Worm (Caenorhabditis elegans): Measurements from ENCODE around the gene Y59C2A.1.

Gene Y59C2A.1

DNA sequence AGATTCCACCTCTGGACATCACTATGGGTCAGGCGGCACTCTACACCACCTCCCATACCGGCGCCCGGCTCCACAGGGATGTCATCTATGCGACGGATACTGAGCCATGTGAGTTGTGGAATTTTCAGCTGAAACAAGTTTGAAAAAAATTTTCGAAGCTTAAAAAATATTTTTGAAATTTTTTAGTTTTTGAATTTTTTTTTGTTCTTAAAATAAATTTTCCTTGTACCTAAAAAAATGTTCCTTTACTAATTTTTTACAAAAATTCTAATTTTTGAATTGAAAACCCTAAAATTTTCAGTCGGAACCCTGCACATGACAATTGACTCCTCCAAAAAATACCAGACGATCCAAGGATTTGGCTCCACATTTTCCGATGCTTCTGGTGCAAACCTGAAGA, 30.2 kb upstream of the Y59C2A.1 start:
- TF ChIP-seq tra-4 (tag; optimal IDR thresholded peaks at IDR 0.05) = no peak
- TF ChIP-seq tbx-11 (GFP tag; IDR thresholded peaks at IDR 0.05) = no peak

- TF ChIP-seq ceh-13 (GFP tag; optimal IDR thresholded peaks at IDR 0.05) = no peak
- TF ChIP-seq hnd-1 (tag; optimal IDR thresholded peaks at IDR 0.05) = no peak
- no peak for TF ChIP-seq sea-1 (GFP tag; conservative IDR thresholded peaks at IDR 0.05)
- no peak for TF ChIP-seq ets-7 (tag; optimal IDR thresholded peaks at IDR 0.05)
- no peak for TF ChIP-seq tra-4 (tag; optimal IDR thresholded peaks at IDR 0.05)
- no peak for TF ChIP-seq F13C5.2 (tag; optimal IDR thresholded peaks at IDR 0.05)
- no peak for TF ChIP-seq hmbx-1 (tag; optimal IDR thresholded peaks at IDR 0.05)
- TF ChIP-seq B0310.2 (tag; optimal IDR thresholded peaks at IDR 0.05) = no peak
- no peak for TF ChIP-seq pes-1 (GFP tag; IDR thresholded peaks at IDR 0.05)
- TF ChIP-seq ceh-36 (tag; optimal IDR thresholded peaks at IDR 0.05) = no peak
- TF ChIP-seq flt-1 (GFP tag; IDR thresholded peaks at IDR 0.05) = no peak
- no peak for TF ChIP-seq tbx-37 (GFP tag; conservative IDR thresholded peaks at IDR 0.05)
- TF ChIP-seq aly-1 (tag; optimal IDR thresholded peaks at IDR 0.05) = no peak
- no peak for TF ChIP-seq tbx-11 (GFP tag; IDR thresholded peaks at IDR 0.05)
- TF ChIP-seq hmg-4 (GFP tag; optimal IDR thresholded peaks at IDR 0.05) = no peak
- no peak for TF ChIP-seq scrt-1 (GFP tag; IDR thresholded peaks at IDR 0.05)
- TF ChIP-seq ama-1 (optimal IDR thresholded peaks at IDR 0.05) = no peak
Observed at ce11 chrII:2186329-2186728, 21.6 kb upstream of the Y59C2A.1 start, which contains the start of gene gba-2. gba-2 (minus strand) TSS chrII:2186434.

- TF ChIP-seq tbx-11 (GFP tag; IDR thresholded peaks at IDR 0.05) (no peak), ama-1 (optimal IDR thresholded peaks at IDR 0.05) (no peak), pes-1 (GFP tag; IDR thresholded peaks at IDR 0.05) (no peak), B0310.2 (tag; optimal IDR thresholded peaks at IDR 0.05) (no peak), aly-1 (tag; optimal IDR thresholded peaks at IDR 0.05) (no peak), F13C5.2 (tag; optimal IDR thresholded peaks at IDR 0.05) (no peak), scrt-1 (GFP tag; IDR thresholded peaks at IDR 0.05) (no peak), ets-7 (tag; optimal IDR thresholded peaks at IDR 0.05) (no peak), hnd-1 (tag; optimal IDR thresholded peaks at IDR 0.05) (no peak), tra-4 (tag; optimal IDR thresholded peaks at IDR 0.05) (no peak), hmg-4 (GFP tag; optimal IDR thresholded peaks at IDR 0.05) (no peak), hmbx-1 (tag; optimal IDR thresholded peaks at IDR 0.05) (no peak), sea-1 (GFP tag; conservative IDR thresholded peaks at IDR 0.05) (no peak), ceh-36 (tag; optimal IDR thresholded peaks at IDR 0.05) (no peak), ceh-13 (GFP tag; optimal IDR thresholded peaks at IDR 0.05) (no peak), tbx-37 (GFP tag; conservative IDR thresholded peaks at IDR 0.05) (no peak), flt-1 (GFP tag; IDR thresholded peaks at IDR 0.05) (no peak)
Observed at ce11 chrII:2186730-2187129, 21.2 kb upstream of the Y59C2A.1 start.

- no peak for TF ChIP-seq tra-4 (tag; optimal IDR thresholded peaks at IDR 0.05)
- no peak for TF ChIP-seq tbx-37 (GFP tag; conservative IDR thresholded peaks at IDR 0.05)
- TF ChIP-seq scrt-1 (GFP tag; IDR thresholded peaks at IDR 0.05) = no peak
- no peak for TF ChIP-seq sea-1 (GFP tag; conservative IDR thresholded peaks at IDR 0.05)
- TF ChIP-seq F13C5.2 (tag; optimal IDR thresholded peaks at IDR 0.05) = no peak
- no peak for TF ChIP-seq aly-1 (tag; optimal IDR thresholded peaks at IDR 0.05)
- TF ChIP-seq hmg-4 (GFP tag; optimal IDR thresholded peaks at IDR 0.05) = no peak
- no peak for TF ChIP-seq ceh-36 (tag; optimal IDR thresholded peaks at IDR 0.05)
- TF ChIP-seq ets-7 (tag; optimal IDR thresholded peaks at IDR 0.05) = no peak
- TF ChIP-seq hmbx-1 (tag; optimal IDR thresholded peaks at IDR 0.05) = no peak
- no peak for TF ChIP-seq ama-1 (optimal IDR thresholded peaks at IDR 0.05)
- TF ChIP-seq flt-1 (GFP tag; IDR thresholded peaks at IDR 0.05) = no peak
- no peak for TF ChIP-seq tbx-11 (GFP tag; IDR thresholded peaks at IDR 0.05)
- no peak for TF ChIP-seq hnd-1 (tag; optimal IDR thresholded peaks at IDR 0.05)
- TF ChIP-seq ceh-13 (GFP tag; optimal IDR thresholded peaks at IDR 0.05) = no peak
- no peak for TF ChIP-seq B0310.2 (tag; optimal IDR thresholded peaks at IDR 0.05)
- TF ChIP-seq pes-1 (GFP tag; IDR thresholded peaks at IDR 0.05) = no peak
Observed at ce11 chrII:2189357-2189756, 18.6 kb upstream of the Y59C2A.1 start, which contains the start of gene mtq-2. mtq-2 (minus strand) TSS chrII:2189457.

- TF ChIP-seq ama-1 (optimal IDR thresholded peaks at IDR 0.05) (no peak), ceh-36 (tag; optimal IDR thresholded peaks at IDR 0.05) (no peak), pes-1 (GFP tag; IDR thresholded peaks at IDR 0.05) (no peak), hmbx-1 (tag; optimal IDR thresholded peaks at IDR 0.05) (no peak), tbx-37 (GFP tag; conservative IDR thresholded peaks at IDR 0.05) (no peak), hmg-4 (GFP tag; optimal IDR thresholded peaks at IDR 0.05) (no peak), B0310.2 (tag; optimal IDR thresholded peaks at IDR 0.05) (no peak), ets-7 (tag; optimal IDR thresholded peaks at IDR 0.05) (no peak), flt-1 (GFP tag; IDR thresholded peaks at IDR 0.05) (no peak), tra-4 (tag; optimal IDR thresholded peaks at IDR 0.05) (no peak), tbx-11 (GFP tag; IDR thresholded peaks at IDR 0.05) (no peak), ceh-13 (GFP tag; optimal IDR thresholded peaks at IDR 0.05) (no peak), aly-1 (tag; optimal IDR thresholded peaks at IDR 0.05) (no peak), sea-1 (GFP tag; conservative IDR thresholded peaks at IDR 0.05) (no peak), F13C5.2 (tag; optimal IDR thresholded peaks at IDR 0.05) (no peak), scrt-1 (GFP tag; IDR thresholded peaks at IDR 0.05) (no peak)
Observed at ce11 chrII:2190522-2190921, 17.4 kb upstream of the Y59C2A.1 start.

- TF ChIP-seq ets-7 (tag; optimal IDR thresholded peaks at IDR 0.05) = no peak
Observed at ce11 chrII:2191383-2191782, 16.5 kb upstream of the Y59C2A.1 start.

DNA sequence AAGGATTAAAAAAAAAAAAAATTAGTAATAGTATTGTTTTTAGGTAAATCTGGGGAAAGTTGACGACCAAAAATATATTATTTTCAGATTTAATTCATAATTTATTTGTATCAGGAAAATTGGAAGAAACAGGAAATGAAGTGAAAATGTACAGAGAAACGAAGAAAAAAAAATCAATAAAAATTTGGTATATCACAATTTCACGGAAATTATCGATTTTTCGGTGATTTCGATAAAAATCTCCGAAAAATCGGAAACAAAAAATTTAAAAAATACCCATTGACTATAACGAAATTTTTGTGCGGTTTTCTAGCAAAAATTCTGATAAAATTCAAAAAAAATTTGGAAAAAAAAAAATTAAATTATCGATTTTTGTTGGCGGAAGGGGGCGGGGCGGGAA, 15.6 kb upstream of the Y59C2A.1 start:
- TF ChIP-seq ets-7 (tag; optimal IDR thresholded peaks at IDR 0.05) = no peak
- no peak for TF ChIP-seq scrt-1 (GFP tag; IDR thresholded peaks at IDR 0.05)
- TF ChIP-seq hmg-4 (GFP tag; optimal IDR thresholded peaks at IDR 0.05) = no peak
- TF ChIP-seq aly-1 (tag; optimal IDR thresholded peaks at IDR 0.05) = no peak
- TF ChIP-seq tra-4 (tag; optimal IDR thresholded peaks at IDR 0.05) = no peak
- no peak for TF ChIP-seq ceh-36 (tag; optimal IDR thresholded peaks at IDR 0.05)
- TF ChIP-seq B0310.2 (tag; optimal IDR thresholded peaks at IDR 0.05) = no peak
- TF ChIP-seq pes-1 (GFP tag; IDR thresholded peaks at IDR 0.05) = no peak
- no peak for TF ChIP-seq tbx-37 (GFP tag; conservative IDR thresholded peaks at IDR 0.05)
- TF ChIP-seq ama-1 (optimal IDR thresholded peaks at IDR 0.05) = no peak
- TF ChIP-seq ceh-13 (GFP tag; optimal IDR thresholded peaks at IDR 0.05) = no peak
- TF ChIP-seq hnd-1 (tag; optimal IDR thresholded peaks at IDR 0.05) = no peak
- TF ChIP-seq sea-1 (GFP tag; conservative IDR thresholded peaks at IDR 0.05) = no peak
- no peak for TF ChIP-seq F13C5.2 (tag; optimal IDR thresholded peaks at IDR 0.05)
- no peak for TF ChIP-seq tbx-11 (GFP tag; IDR thresholded peaks at IDR 0.05)
- no peak for TF ChIP-seq hmbx-1 (tag; optimal IDR thresholded peaks at IDR 0.05)
